Fruit fly (Drosophila melanogaster) whole organism, wandering third instar larva: ENCODE measurements around the gene Ogg1.
A peak's percentile ranks its signal among the peaks of the same experiment; 100 is the strongest.

Experiments used
- Abd-B ChIP-seq: fragments of >200 bp; optimal IDR thresholded peaks from 2 replicates; lab custom pipeline; 2017; ENCODE audit warnings: missing biosample characterization, missing genetic modification characterization
- CG32264 ChIP-seq: fragments of 200-800 bp; sonication (Bioruptor generic); optimal IDR thresholded peaks from 2 replicates; lab custom pipeline; 2016; ENCODE audit warnings: missing biosample characterization, missing genetic modification characterization
- CG9705 ChIP-seq: fragments of 200-800 bp; sonication (Bioruptor generic); optimal IDR thresholded peaks from 2 replicates; lab custom pipeline; 2018; ENCODE audit warnings: missing biosample characterization, mild to moderate bottlenecking, missing genetic modification characterization
- CrebA ChIP-seq: fragments of 200-800 bp; sonication (Bioruptor generic); optimal IDR thresholded peaks from 2 replicates; lab custom pipeline; 2016; ENCODE audit warnings: missing biosample characterization, mild to moderate bottlenecking, missing genetic modification characterization, borderline replicate concordance
- Dfd ChIP-seq: fragments of >200 bp; optimal IDR thresholded peaks from 2 replicates; lab custom pipeline; 2017; ENCODE audit warnings: missing biosample characterization, missing genetic modification characterization
- Dif ChIP-seq: fragments of 200-275, 200-300 bp; sonication (Bioruptor generic); optimal IDR thresholded peaks from 2 replicates; lab custom pipeline; 2018; ENCODE audit warnings: missing biosample characterization, missing genetic modification characterization; ENCODE audit not compliant: partially characterized antibody
- GATAd ChIP-seq: sonication (Bioruptor generic); optimal IDR thresholded peaks from 2 replicates; lab custom pipeline; 2016; ENCODE audit warnings: missing biosample characterization, missing genetic modification characterization
- HLH106 ChIP-seq: fragments of 200-800 bp; optimal IDR thresholded peaks from 3 replicates; lab custom pipeline; 2019; ENCODE audit warnings: missing biosample characterization, mild to moderate bottlenecking, missing genetic modification characterization, moderate library complexity
- Hnf4 ChIP-seq: fragments of 200-800 bp; sonication (Bioruptor generic); optimal IDR thresholded peaks from 2 replicates; lab custom pipeline; 2016; ENCODE audit warnings: missing biosample characterization, mild to moderate bottlenecking, missing genetic modification characterization
- Hr78 ChIP-seq: fragments of >200 bp; optimal IDR thresholded peaks from 2 replicates; lab custom pipeline; 2017; ENCODE audit warnings: missing biosample characterization, missing genetic modification characterization
- Hr83 ChIP-seq: fragments of 200-300 bp; sonication (Bioruptor generic); optimal IDR thresholded peaks from 2 replicates; lab custom pipeline; 2016; ENCODE audit warnings: missing biosample characterization, mild to moderate bottlenecking, missing genetic modification characterization, moderate library complexity; ENCODE audit not compliant: poor library complexity, severe bottlenecking
- Jra ChIP-seq: sonication (Bioruptor generic); optimal IDR thresholded peaks from 2 replicates; lab custom pipeline; 2016; ENCODE audit warnings: missing biosample characterization, missing genetic modification characterization
- Mio ChIP-seq: sonication (Bioruptor generic); optimal IDR thresholded peaks from 2 replicates; lab custom pipeline; 2016; ENCODE audit warnings: missing biosample characterization, missing genetic modification characterization
- Myc ChIP-seq: fragments of >200 bp; optimal IDR thresholded peaks from 2 replicates; lab custom pipeline; 2017
- N ChIP-seq: fragments of >200 bp; optimal IDR thresholded peaks from 2 replicates; lab custom pipeline; 2018; ENCODE audit warnings: missing biosample characterization, missing external identifiers, missing genetic modification characterization
- OdsH ChIP-seq: fragments of 200-800 bp; sonication (Bioruptor generic); optimal IDR thresholded peaks from 2 replicates; lab custom pipeline; 2016; ENCODE audit warnings: missing biosample characterization, mild to moderate bottlenecking, missing genetic modification characterization
- Rel ChIP-seq, 2 experiments: fragments of 200-800 bp; sonication (Bioruptor generic) in 1 of 2; optimal IDR thresholded peaks; 2 replicates in 1 of 2; 3 replicates in 1 of 2; lab custom pipeline; 2016 to 2019; ENCODE audit warnings: mild to moderate bottlenecking in 2 of 2, missing biosample characterization in 2 of 2, missing genetic modification characterization in 2 of 2, moderate library complexity in 1 of 2
- Sp1 ChIP-seq: fragments of 200-800 bp; sonication (Bioruptor generic); optimal IDR thresholded peaks from 3 replicates; lab custom pipeline; 2019; ENCODE audit warnings: missing biosample characterization, mild to moderate bottlenecking, missing genetic modification characterization, moderate library complexity
- Vsx2 ChIP-seq: fragments of 200-300, 225-300 bp; sonication (Bioruptor generic); optimal IDR thresholded peaks from 2 replicates; lab custom pipeline; 2018; ENCODE audit warnings: missing biosample characterization, missing genetic modification characterization; ENCODE audit not compliant: partially characterized antibody
- br ChIP-seq: fragments of 200-800 bp; sonication (Bioruptor generic); optimal IDR thresholded peaks from 2 replicates; lab custom pipeline; 2016; ENCODE audit warnings: missing biosample characterization, missing genetic modification characterization
- brk ChIP-seq: fragments of 200-800 bp; sonication (Bioruptor generic); optimal IDR thresholded peaks from 2 replicates; lab custom pipeline; 2016; ENCODE audit warnings: missing biosample characterization, mild to moderate bottlenecking, missing genetic modification characterization
- dl ChIP-seq, 2 experiments: fragments of 175-275, 200-275 bp in 1 of 2; fragments of 200-275 bp in 1 of 2; sonication (Bioruptor generic); optimal IDR thresholded peaks; lab custom pipeline; 2018; ENCODE audit warnings: mild to moderate bottlenecking in 2 of 2, missing biosample characterization in 2 of 2, missing genetic modification characterization in 2 of 2, moderate library complexity in 2 of 2; ENCODE audit not compliant: partially characterized antibody in 2 of 2, insufficient read depth in 1 of 2
- dmrt93B ChIP-seq: fragments of 200-800 bp; sonication (Bioruptor generic); optimal IDR thresholded peaks from 2 replicates; lab custom pipeline; 2018; ENCODE audit warnings: missing biosample characterization, mild to moderate bottlenecking, missing genetic modification characterization
- dsf ChIP-seq: sonication (Bioruptor generic); optimal IDR thresholded peaks from 2 replicates; lab custom pipeline; 2016; ENCODE audit warnings: missing biosample characterization, missing genetic modification characterization, borderline replicate concordance
- ey ChIP-seq: fragments of 200-800 bp; sonication (Bioruptor generic); optimal IDR thresholded peaks from 2 replicates; lab custom pipeline; 2016; ENCODE audit warnings: missing biosample characterization, missing genetic modification characterization
- foxo ChIP-seq, 2 experiments: fragments of 200-800 bp; sonication (Bioruptor generic); optimal IDR thresholded peaks; 2 replicates in 1 of 2; 3 replicates in 1 of 2; lab custom pipeline; 2016 to 2017; ENCODE audit warnings: missing biosample characterization in 2 of 2, missing genetic modification characterization in 2 of 2
- fru ChIP-seq: fragments of 200-800 bp; sonication (Bioruptor generic); optimal IDR thresholded peaks from 3 replicates; lab custom pipeline; 2016; ENCODE audit warnings: missing biosample characterization, mild to moderate bottlenecking, missing genetic modification characterization
- h ChIP-seq: fragments of 200-800 bp; sonication (Bioruptor generic); optimal IDR thresholded peaks from 3 replicates; lab custom pipeline; 2016; ENCODE audit warnings: missing biosample characterization, mild to moderate bottlenecking, missing genetic modification characterization
- jim ChIP-seq: fragments of 175-275, 200-325 bp; sonication (Bioruptor generic); optimal IDR thresholded peaks from 2 replicates; lab custom pipeline; 2016; ENCODE audit warnings: missing biosample characterization, mild to moderate bottlenecking, missing genetic modification characterization
- lola ChIP-seq: fragments of >200 bp; optimal IDR thresholded peaks from 2 replicates; lab custom pipeline; 2017; ENCODE audit warnings: missing biosample characterization, missing genetic modification characterization
- pan ChIP-seq: fragments of >200 bp; optimal IDR thresholded peaks from 2 replicates; lab custom pipeline; 2017
- psq ChIP-seq: fragments of 200-800 bp; sonication (Bioruptor generic); optimal IDR thresholded peaks from 3 replicates; lab custom pipeline; 2017; ENCODE audit warnings: missing biosample characterization, mild to moderate bottlenecking, missing genetic modification characterization, moderate library complexity
- rgr ChIP-seq: fragments of 200-800 bp; sonication (Bioruptor generic); optimal IDR thresholded peaks from 3 replicates; lab custom pipeline; 2016; ENCODE audit warnings: missing biosample characterization, mild to moderate bottlenecking, missing genetic modification characterization
- sage ChIP-seq: fragments of 200-800 bp; sonication (Bioruptor generic); optimal IDR thresholded peaks from 2 replicates; lab custom pipeline; 2016; ENCODE audit warnings: missing biosample characterization, mild to moderate bottlenecking, missing genetic modification characterization
- sv ChIP-seq: fragments of 200-800 bp; sonication (Bioruptor generic); optimal IDR thresholded peaks from 3 replicates; lab custom pipeline; 2016; ENCODE audit warnings: missing biosample characterization, missing genetic modification characterization
- tai ChIP-seq: sonication (Bioruptor generic); optimal IDR thresholded peaks from 2 replicates; lab custom pipeline; 2016; ENCODE audit warnings: missing biosample characterization, missing genetic modification characterization
- usp ChIP-seq: fragments of >200 bp; optimal IDR thresholded peaks from 2 replicates; lab custom pipeline; 2017; ENCODE audit warnings: missing biosample characterization, missing genetic modification characterization
- woc ChIP-seq: sonication (Bioruptor generic); optimal IDR thresholded peaks from 2 replicates; lab custom pipeline; 2016; ENCODE audit warnings: missing biosample characterization, mild to moderate bottlenecking, missing genetic modification characterization

The Ogg1 gene

dm6 chrX:8655228-8655627 is 34.9 kb upstream of the Ogg1 start:
- no peak for TF ChIP-seq h (GFP tag; lab: Kevin White, UChicago)
- no peak for TF ChIP-seq Hr83 (GFP tag; lab: Kevin White, UChicago)
- TF ChIP-seq Myc (lab: Kevin White, UChicago) = no peak
- TF ChIP-seq CG32264 (GFP tag; lab: Kevin White, UChicago) = no peak
- TF ChIP-seq OdsH = no peak
- TF ChIP-seq, all 38 proteins: peak for 0

- TF ChIP-seq CrebA (GFP tag; lab: Kevin White, UChicago) = no peak
- no peak for TF ChIP-seq jim (GFP tag; lab: Kevin White, UChicago)
- peak; percentile 59 for TF ChIP-seq h (GFP tag; lab: Kevin White, UChicago)
- TF ChIP-seq N (GFP tag; lab: Kevin White, UChicago) = no peak
- peak; percentile 72 for TF ChIP-seq HLH106 (tag; lab: Kevin White, UChicago)
- TF ChIP-seq Abd-B (GFP tag; lab: Kevin White, UChicago) = no peak
- TF ChIP-seq Rel (GFP tag; optimal IDR thresholded peaks at IDR 0.05; lab: Kevin White, UChicago) = no peak
- TF ChIP-seq Rel (tag; optimal IDR thresholded peaks at IDR 0.05; lab: Kevin White, UChicago) = peak; percentile 3
- TF ChIP-seq sv (GFP tag; lab: Kevin White, UChicago) = peak; percentile 53
- no peak for TF ChIP-seq Vsx2
- no peak for TF ChIP-seq Dfd (GFP tag; lab: Kevin White, UChicago)
- TF ChIP-seq rgr = peak; percentile 46
- no peak for TF ChIP-seq brk
- TF ChIP-seq tai (GFP tag; lab: Kevin White, UChicago) = no peak
- no peak for TF ChIP-seq Hr83 (GFP tag; lab: Kevin White, UChicago)
- peak; percentile 37 for TF ChIP-seq psq (GFP tag; lab: Kevin White, UChicago)
- TF ChIP-seq pan (lab: Kevin White, UChicago) = no peak
- peak; percentile 38 for TF ChIP-seq CG9705 (GFP tag; lab: Kevin White, UChicago)
- peak; percentile 47 for TF ChIP-seq dmrt93B (GFP tag; lab: Kevin White, UChicago)
- no peak for TF ChIP-seq Hr78
- TF ChIP-seq ey (GFP tag; lab: Kevin White, UChicago) = peak; percentile 67
- TF ChIP-seq CG32264 (GFP tag; lab: Kevin White, UChicago) = no peak
- peak; percentile 18 for TF ChIP-seq OdsH
- TF ChIP-seq dl (GFP tag; optimal IDR thresholded peaks at IDR 0.05; lab: Kevin White, UChicago; ENCODE audit: insufficient read depth in 1 of 2, partially characterized antibody in 2 of 2) = no peak
- TF ChIP-seq sage (GFP tag; lab: Kevin White, UChicago) = peak; percentile 24
- peak in 1 of 2 experiments; percentile 58 for TF ChIP-seq foxo (GFP tag; optimal IDR thresholded peaks at IDR 0.05; lab: Kevin White, UChicago)
- TF ChIP-seq dsf = no peak
- peak; percentile 3 for TF ChIP-seq Dif (GFP tag; lab: Kevin White, UChicago)
- peak; percentile 50 for TF ChIP-seq fru (GFP tag; lab: Kevin White, UChicago)
- TF ChIP-seq Sp1 (GFP tag; lab: Kevin White, UChicago) = peak; percentile 65
- no peak for TF ChIP-seq Myc (lab: Kevin White, UChicago)
- no peak for TF ChIP-seq usp (GFP tag; lab: Kevin White, UChicago)
- no peak for TF ChIP-seq Mio (GFP tag; lab: Kevin White, UChicago)
- TF ChIP-seq br (GFP tag; lab: Kevin White, UChicago) = peak; percentile 52
- TF ChIP-seq Jra (GFP tag; lab: Kevin White, UChicago) = no peak
- TF ChIP-seq GATAd = no peak
- TF ChIP-seq woc (GFP tag; lab: Kevin White, UChicago) = peak; percentile 16
- peak; percentile 25 for TF ChIP-seq Hnf4
- TF ChIP-seq lola (GFP tag; lab: Kevin White, UChicago) = no peak
Measured at dm6 chrX:8656550-8657431, 33.3 kb upstream of the Ogg1 start.
